Worm (Caenorhabditis elegans): ENCODE measurements around the gene Y60A9.3.
"Not testable (repeated sequence)": the region's sequence is repeated elsewhere in the genome, so short reads cannot be mapped to it uniquely, and the experiment has no call there.

- TF ChIP-seq sea-1 (GFP tag; conservative IDR thresholded peaks at IDR 0.05) = 0 out of 2 replicates have a peak, but pooled peaks have one; percentile 22
- TF ChIP-seq hnd-1 (tag; optimal IDR thresholded peaks at IDR 0.05); B0310.2 (tag; optimal IDR thresholded peaks at IDR 0.05); ceh-36 (tag; optimal IDR thresholded peaks at IDR 0.05); ama-1 (optimal IDR thresholded peaks at IDR 0.05): not testable (repeated sequence)
Measured at ce11 chrX:14387752-14388151, 4.7 kb downstream of the Y60A9.3 start.

All from whole organism, early embryonic.